Worm (Caenorhabditis elegans) whole organism, late embryonic: ENCODE measurements around the gene clc-26.

Source experiments
- lin-11 ChIP-seq: fragments of 200-800 bp; sonication (Bioruptor generic); optimal IDR thresholded peaks from 2 replicates; lab custom pipeline; 2018; ENCODE audit warnings: mild to moderate bottlenecking, missing genetic modification characterization, missing compliant biosample characterization
- nhr-11 ChIP-seq: fragments of 150-350 bp; optimal IDR thresholded peaks from 2 replicates; lab custom pipeline; 2014; ENCODE audit warnings: missing biosample characterization, missing genetic modification characterization
- ztf-16 ChIP-seq: sonication (generic microtip); optimal IDR thresholded peaks from 2 replicates; lab custom pipeline; 2017; ENCODE audit warnings: missing genetic modification characterization, missing compliant biosample characterization

DNA sequence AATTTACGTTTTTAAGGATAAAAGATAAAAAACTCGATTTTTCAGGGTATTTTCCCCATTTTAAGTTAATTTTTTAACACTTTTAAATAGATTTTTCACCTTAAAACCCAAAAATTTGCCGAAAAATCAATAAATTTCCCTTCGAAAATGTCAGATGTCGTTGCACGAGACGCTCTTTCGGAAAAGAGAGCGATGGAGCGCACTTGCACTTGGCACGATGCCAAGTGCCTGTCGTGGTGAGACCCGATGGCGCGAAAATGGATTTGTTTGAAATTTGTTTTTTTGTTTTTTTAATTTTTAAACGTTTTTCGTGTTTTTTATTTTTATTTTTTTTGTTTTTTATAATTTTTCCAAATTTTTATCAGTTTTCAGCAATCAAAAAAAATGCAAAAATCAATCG is 49.7 kb upstream of the clc-26 start, which contains the start of the genes rab-18 and kbp-4:
- TF ChIP-seq ztf-16 (peak; percentile 9), nhr-11 (tag; lab: Kevin White, UChicago) (no peak), lin-11 (no peak)
